Worm (Caenorhabditis elegans) whole organism, L4 larva: Measurements from ENCODE around the gene dod-6.
A peak's percentile ranks its signal among the peaks of the same experiment; 100 is the strongest.

ENCODE experiments used
- D1046.2 ChIP-seq: fragments of 200-800 bp; sonication (Bioruptor generic); IDR thresholded peaks from 2 replicates; pipeline ENCODE4 v1.3.6; 2022; ENCODE audit warnings: missing genetic modification characterization, missing compliant biosample characterization
- F10B5.3 ChIP-seq: sonication (generic microtip); optimal IDR thresholded peaks from 2 replicates; lab custom pipeline; 2016; ENCODE audit warnings: mild to moderate bottlenecking, missing genetic modification characterization, missing compliant biosample characterization
- F37D6.2 ChIP-seq: sonication (generic microtip); optimal IDR thresholded peaks from 2 replicates; lab custom pipeline; 2016; ENCODE audit warnings: mild to moderate bottlenecking, missing genetic modification characterization, missing compliant biosample characterization
- F44E2.7 ChIP-seq: fragments of 200-800 bp; sonication (Bioruptor generic); IDR thresholded peaks from 2 replicates; pipeline ENCODE4 v2.1.2; 2022; ENCODE audit warnings: missing genetic modification characterization, missing compliant biosample characterization
- R02D3.7 ChIP-seq: fragments of 150-350 bp; sonication (generic microtip); optimal IDR thresholded peaks from 3 replicates; lab custom pipeline; 2014; ENCODE audit warnings: missing biosample characterization, missing genetic modification characterization
- T20F7.1 ChIP-seq: fragments of 200-800 bp; sonication (Bioruptor generic); optimal IDR thresholded peaks from 2 replicates; lab custom pipeline; 2018; ENCODE audit warnings: mild to moderate bottlenecking, missing genetic modification characterization, missing compliant biosample characterization
- T26A8.4 ChIP-seq: fragments of 200-800 bp; sonication (Bioruptor generic); IDR thresholded peaks from 2 replicates; pipeline ENCODE4 v1.3.6; 2022; ENCODE audit warnings: missing genetic modification characterization, missing compliant biosample characterization
- Y105C5A.15 ChIP-seq: fragments of 200-800 bp; sonication (Bioruptor generic); IDR thresholded peaks from 2 replicates; pipeline ENCODE4 v1.3.6; 2022; ENCODE audit warnings: missing genetic modification characterization, missing compliant biosample characterization
- Y48G9A.11 ChIP-seq: fragments of 200-800 bp; sonication (Bioruptor generic); IDR thresholded peaks from 2 replicates; pipeline ENCODE4 v1.3.6; 2022; ENCODE audit warnings: missing genetic modification reagents, missing genetic modification characterization, missing compliant biosample characterization
- Y75B8A.6 ChIP-seq: fragments of 200-800 bp; sonication (Bioruptor generic); IDR thresholded peaks from 2 replicates; pipeline ENCODE4 v1.3.6; 2022; ENCODE audit warnings: missing genetic modification reagents, missing genetic modification characterization, missing compliant biosample characterization
- ZK546.5 ChIP-seq, 2 experiments: sonication (generic microtip); optimal IDR thresholded peaks; 2 replicates each; lab custom pipeline; 2017; ENCODE audit warnings: missing biosample characterization in 2 of 2, missing genetic modification characterization in 2 of 2
- aly-2 ChIP-seq: sonication (generic microtip); optimal IDR thresholded peaks from 2 replicates; lab custom pipeline; 2018; ENCODE audit warnings: missing biosample characterization, missing genetic modification characterization
- attf-4 ChIP-seq: sonication (generic microtip); optimal IDR thresholded peaks from 3 replicates; lab custom pipeline; 2017; ENCODE audit warnings: missing biosample characterization, missing genetic modification characterization
- ceh-20 ChIP-seq: fragments of 200-800 bp; sonication (Bioruptor generic); IDR thresholded peaks from 2 replicates; pipeline ENCODE4 v1.3.6; 2022; ENCODE audit warnings: missing genetic modification reagents, missing genetic modification characterization, missing compliant biosample characterization
- ceh-62 ChIP-seq: sonication (generic microtip); optimal IDR thresholded peaks from 2 replicates; lab custom pipeline; 2017; ENCODE audit warnings: missing biosample characterization, missing genetic modification characterization
- cey-2 ChIP-seq: sonication (generic microtip); optimal IDR thresholded peaks from 3 replicates; lab custom pipeline; 2017; ENCODE audit warnings: missing genetic modification characterization, mild to moderate bottlenecking, missing compliant biosample characterization, antibody characterized with exemption, borderline replicate concordance; ENCODE audit not compliant: insufficient read depth
- ctbp-1 ChIP-seq: fragments of 200-800 bp; sonication (Bioruptor generic); IDR thresholded peaks from 2 replicates; pipeline ENCODE4 v1.3.6; 2022; ENCODE audit warnings: missing genetic modification reagents, missing genetic modification characterization, missing compliant biosample characterization
- daf-12 ChIP-seq: fragments of 150-350 bp; optimal IDR thresholded peaks from 2 replicates; lab custom pipeline; 2014; ENCODE audit warnings: missing biosample characterization, missing genetic modification reagents, missing genetic modification characterization
- daf-16 ChIP-seq, 3 experiments: sonication (generic microtip); optimal IDR thresholded peaks; 2 replicates each; lab custom pipeline; 2016 to 2017; ENCODE audit warnings: missing genetic modification characterization in 3 of 3, missing genetic modification reagents in 3 of 3, mild to moderate bottlenecking in 2 of 3, missing compliant biosample characterization in 2 of 3, missing biosample characterization in 1 of 3, moderate library complexity in 1 of 3
- daf-19 ChIP-seq: fragments of 200-800 bp; sonication (Bioruptor generic); conservative IDR thresholded peaks from 2 replicates; pipeline ENCODE4 v1.3.6; 2022; ENCODE audit warnings: missing genetic modification characterization, missing compliant biosample characterization
- dmd-6 ChIP-seq: fragments of 200-800 bp; sonication (Bioruptor generic); IDR thresholded peaks from 2 replicates; pipeline ENCODE4 v1.3.6; 2022; ENCODE audit warnings: missing genetic modification reagents, missing genetic modification characterization, missing compliant biosample characterization
- dmd-8 ChIP-seq: fragments of 200-800 bp; sonication (Bioruptor generic); IDR thresholded peaks from 2 replicates; pipeline ENCODE4 v1.3.6; 2022; ENCODE audit warnings: missing genetic modification characterization, missing compliant biosample characterization
- dpl-1 ChIP-seq: fragments of 150-350 bp; optimal IDR thresholded peaks from 2 replicates; lab custom pipeline; 2014; ENCODE audit warnings: missing biosample characterization, missing genetic modification reagents, missing genetic modification characterization
- egl-27 ChIP-seq: sonication (generic microtip); optimal IDR thresholded peaks from 3 replicates; lab custom pipeline; 2017; ENCODE audit warnings: missing biosample characterization, missing genetic modification reagents, missing genetic modification characterization
- egl-43 ChIP-seq: fragments of 200-800 bp; sonication (Bioruptor generic); IDR thresholded peaks from 2 replicates; pipeline ENCODE4 v1.3.6; 2022; ENCODE audit warnings: missing genetic modification reagents, missing genetic modification characterization, missing compliant biosample characterization
- fos-1 ChIP-seq: fragments of 150-350 bp; optimal IDR thresholded peaks from 2 replicates; lab custom pipeline; 2014; ENCODE audit warnings: missing biosample characterization, missing genetic modification characterization
- hlh-11 ChIP-seq: fragments of 200-800 bp; sonication (Bioruptor generic); optimal IDR thresholded peaks from 2 replicates; lab custom pipeline; 2018; ENCODE audit warnings: mild to moderate bottlenecking, missing genetic modification characterization, missing compliant biosample characterization
- jun-1 ChIP-seq: fragments of 150-350 bp; optimal IDR thresholded peaks from 2 replicates; lab custom pipeline; 2014; ENCODE audit warnings: missing biosample characterization, missing genetic modification reagents, missing genetic modification characterization
- lim-7 ChIP-seq: fragments of 200-800 bp; sonication (Bioruptor generic); IDR thresholded peaks from 2 replicates; pipeline ENCODE4 v1.3.6; 2022; ENCODE audit warnings: missing genetic modification characterization, missing compliant biosample characterization
- lin-1 ChIP-seq: fragments of 200-800 bp; sonication (Bioruptor generic); IDR thresholded peaks from 2 replicates; pipeline ENCODE4 v1.3.6; 2022; ENCODE audit warnings: missing genetic modification reagents, missing genetic modification characterization, missing compliant biosample characterization
- lin-39 ChIP-seq: fragments of 150-350 bp; optimal IDR thresholded peaks from 2 replicates; lab custom pipeline; 2014; ENCODE audit warnings: missing biosample characterization, missing genetic modification reagents, missing genetic modification characterization
- lir-3 ChIP-seq: sonication (generic microtip); optimal IDR thresholded peaks from 2 replicates; lab custom pipeline; 2016; ENCODE audit warnings: mild to moderate bottlenecking, missing genetic modification characterization, missing compliant biosample characterization
- madf-5 ChIP-seq, 2 experiments: fragments of 200-800 bp; sonication (Bioruptor generic); IDR thresholded peaks; 2 replicates each; pipeline ENCODE4 v1.3.6; 2022; ENCODE audit warnings: missing compliant biosample characterization in 2 of 2, missing genetic modification characterization in 2 of 2
- nhr-11 ChIP-seq: fragments of 150-350 bp; optimal IDR thresholded peaks from 2 replicates; lab custom pipeline; 2014; ENCODE audit warnings: missing biosample characterization, missing genetic modification characterization
- nhr-111 ChIP-seq: fragments of 200-800 bp; sonication (Bioruptor generic); optimal IDR thresholded peaks from 2 replicates; lab custom pipeline; 2018; ENCODE audit warnings: mild to moderate bottlenecking, missing genetic modification characterization, missing compliant biosample characterization
- nhr-237 ChIP-seq: sonication (generic microtip); optimal IDR thresholded peaks from 2 replicates; lab custom pipeline; 2017; ENCODE audit warnings: missing biosample characterization, missing genetic modification characterization
- nhr-41 ChIP-seq: fragments of 200-800 bp; sonication (Bioruptor generic); IDR thresholded peaks from 2 replicates; pipeline ENCODE4 v1.3.6; 2022; ENCODE audit warnings: missing genetic modification reagents, missing genetic modification characterization, missing compliant biosample characterization
- nhr-6 ChIP-seq: fragments of 150-350 bp; optimal IDR thresholded peaks from 2 replicates; lab custom pipeline; 2014; ENCODE audit warnings: missing biosample characterization, missing genetic modification characterization
- nhr-76 ChIP-seq: fragments of 150-350 bp; optimal IDR thresholded peaks from 2 replicates; lab custom pipeline; 2014; ENCODE audit warnings: missing biosample characterization, missing genetic modification characterization
- pha-4 ChIP-seq, 2 experiments: fragments of 150-350 bp in 1 of 2; fragments of 200-800 bp in 1 of 2; sonication (Bioruptor generic) in 1 of 2; IDR thresholded peaks in 1 of 2; optimal IDR thresholded peaks in 1 of 2; 2 replicates each; pipeline versions ENCODE4 v1.3.6 to Lab custom; 2014 to 2022; ENCODE audit warnings: missing genetic modification characterization in 2 of 2, missing genetic modification reagents in 2 of 2, missing biosample characterization in 1 of 2, missing compliant biosample characterization in 1 of 2
- php-3 ChIP-seq: fragments of 200-800 bp; sonication (Bioruptor generic); IDR thresholded peaks from 2 replicates; pipeline ENCODE4 v1.3.6; 2022; ENCODE audit warnings: missing genetic modification reagents, missing genetic modification characterization, missing compliant biosample characterization
- pqm-1 ChIP-seq: sonication (generic microtip); optimal IDR thresholded peaks from 2 replicates; lab custom pipeline; 2017; ENCODE audit warnings: missing biosample characterization, missing genetic modification characterization
- saeg-2 ChIP-seq: fragments of 200-800 bp; sonication (Bioruptor generic); IDR thresholded peaks from 2 replicates; pipeline ENCODE4 v1.3.6; 2022; ENCODE audit warnings: missing genetic modification reagents, missing genetic modification characterization, missing compliant biosample characterization
- skn-1 ChIP-seq: fragments of 150-350 bp; optimal IDR thresholded peaks from 2 replicates; lab custom pipeline; 2014; ENCODE audit warnings: missing biosample characterization, missing genetic modification characterization
- snpc-1.2 ChIP-seq: fragments of 200-800 bp; sonication (Bioruptor generic); IDR thresholded peaks from 2 replicates; pipeline ENCODE4 v1.3.6; 2022; ENCODE audit warnings: missing genetic modification reagents, missing genetic modification characterization, missing compliant biosample characterization
- snpc-4 ChIP-seq: fragments of 150-350 bp; optimal IDR thresholded peaks from 2 replicates; lab custom pipeline; 2014; ENCODE audit warnings: missing biosample characterization, missing genetic modification characterization
- vab-7 ChIP-seq: fragments of 200-800 bp; sonication (Bioruptor generic); IDR thresholded peaks from 2 replicates; pipeline ENCODE4 v1.3.6; 2022; ENCODE audit warnings: missing genetic modification reagents, missing genetic modification characterization, missing compliant biosample characterization
- zag-1 ChIP-seq: fragments of 150-350 bp; optimal IDR thresholded peaks from 2 replicates; lab custom pipeline; 2014; ENCODE audit warnings: missing biosample characterization, missing genetic modification characterization
- zfp-3 ChIP-seq: fragments of 200-800 bp; sonication (Bioruptor generic); conservative IDR thresholded peaks from 2 replicates; pipeline ENCODE4 v1.3.6; 2022; ENCODE audit warnings: missing genetic modification reagents, missing genetic modification characterization, missing compliant biosample characterization
- zip-11 ChIP-seq: fragments of 200-800 bp; sonication (Bioruptor generic); IDR thresholded peaks from 2 replicates; pipeline ENCODE4 v1.3.6; 2022; ENCODE audit warnings: missing genetic modification characterization, missing compliant biosample characterization
- zip-2 ChIP-seq: fragments of 150-350 bp; optimal IDR thresholded peaks from 2 replicates; lab custom pipeline; 2014; ENCODE audit warnings: missing biosample characterization, missing genetic modification characterization

The dod-6 gene

DNA sequence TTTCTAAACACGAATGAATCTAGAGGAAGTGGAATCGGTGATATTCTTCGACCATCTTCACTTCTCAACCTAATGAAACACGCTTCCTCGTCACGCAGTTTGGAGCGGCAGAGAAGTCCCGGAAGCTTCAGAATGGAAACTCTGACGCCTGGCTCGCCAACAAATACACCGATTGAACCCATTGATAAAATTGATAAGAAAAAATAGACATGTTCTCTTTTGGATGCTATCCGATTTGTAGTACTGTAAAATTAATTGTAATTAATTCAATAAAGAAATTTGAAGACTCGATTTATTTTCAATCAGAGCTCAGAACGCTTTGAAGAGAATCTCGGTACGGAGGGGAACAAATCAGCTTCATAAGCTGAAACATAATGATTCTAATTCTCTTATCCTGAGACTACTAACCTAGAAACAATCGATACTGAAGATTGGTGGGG lies 17.0 kb downstream of the dod-6 start (continued):
- TF ChIP-seq nhr-6 (tag; lab: Kevin White, UChicago) (no peak), zip-2 (tag; lab: Kevin White, UChicago) (peak; percentile 45), nhr-11 (no peak), egl-43 (GFP tag; lab: Robert Waterston, UW) (peak; percentile 79), lin-39 (tag; lab: Kevin White, UChicago) (no peak), saeg-2 (GFP tag; lab: Robert Waterston, UW) (0 out of 2 replicates have a peak, but pooled peaks have one; percentile 43), D1046.2 (GFP tag; lab: Robert Waterston, UW) (peak; percentile 81; the same call in 1 of the 2 replicates), F37D6.2 (no peak), php-3 (GFP tag; lab: Robert Waterston, UW) (0 out of 2 replicates have a peak, but pooled peaks have one; percentile 63), ZK546.5 (tag; optimal IDR thresholded peaks at IDR 0.05; lab: Kevin White, UChicago) (no peak), egl-27 (tag; lab: Kevin White, UChicago) (no peak), Y75B8A.6 (GFP tag; lab: Robert Waterston, UW) (peak; percentile 93), madf-5 (GFP tag; IDR thresholded peaks at IDR 0.05; lab: Robert Waterston, UW) (no peak; a peak in 1 of 4 replicates), aly-2 (tag; lab: Kevin White, UChicago) (no peak), F44E2.7 (GFP tag; lab: Robert Waterston, UW) (no peak), nhr-111 (GFP tag; lab: Kevin White, UChicago) (no peak), vab-7 (GFP tag; lab: Robert Waterston, UW) (no peak), lin-1 (GFP tag; lab: Robert Waterston, UW) (peak; percentile 61; the same call in 1 of the 2 replicates), pha-4 (GFP tag; IDR thresholded peaks at IDR 0.05; lab: Robert Waterston, UW) (peak; percentile 83), pha-4 (tag; optimal IDR thresholded peaks at IDR 0.05; lab: Kevin White, UChicago) (no peak), ceh-20 (GFP tag; lab: Robert Waterston, UW) (peak; percentile 58; the same call in 1 of the 2 replicates), zfp-3 (GFP tag; lab: Robert Waterston, UW) (peak; percentile 99), nhr-237 (tag; lab: Kevin White, UChicago) (no peak), cey-2 (tag; lab: Kevin White, UChicago) (no peak), nhr-76 (tag; lab: Kevin White, UChicago) (no peak), skn-1 (tag; lab: Kevin White, UChicago) (no peak), Y105C5A.15 (GFP tag; lab: Robert Waterston, UW) (peak; percentile 90), hlh-11 (peak; percentile 74), pqm-1 (tag; lab: Kevin White, UChicago) (no peak), T26A8.4 (GFP tag; lab: Robert Waterston, UW) (peak; percentile 91), ctbp-1 (GFP tag; lab: Robert Waterston, UW) (0 out of 2 replicates have a peak, but pooled peaks have one; percentile 56), daf-16 (GFP tag; optimal IDR thresholded peaks at IDR 0.05; lab: Kevin White, UChicago) (peak; percentile 40 to 51), daf-16 (tag; optimal IDR thresholded peaks at IDR 0.05; lab: Kevin White, UChicago) (peak; percentile 69), daf-19 (GFP tag; lab: Robert Waterston, UW) (no peak), dmd-8 (GFP tag; lab: Robert Waterston, UW) (0 out of 2 replicates have a peak, but pooled peaks have one; percentile 37), zag-1 (no peak), ceh-62 (tag; lab: Kevin White, UChicago) (no peak), dmd-6 (GFP tag; lab: Robert Waterston, UW) (peak; percentile 59), F10B5.3 (tag; lab: Kevin White, UChicago) (peak; percentile 33), attf-4 (tag; lab: Kevin White, UChicago) (no peak), fos-1 (tag; lab: Kevin White, UChicago) (peak; percentile 32), daf-12 (no peak), lim-7 (GFP tag; lab: Robert Waterston, UW) (0 out of 2 replicates have a peak, but pooled peaks have one; percentile 32), T20F7.1 (GFP tag; lab: Kevin White, UChicago) (no peak), snpc-4 (no peak), R02D3.7 (tag; lab: Kevin White, UChicago) (no peak), snpc-1.2 (GFP tag; lab: Robert Waterston, UW) (0 out of 2 replicates have a peak, but pooled peaks have one; percentile 58), dpl-1 (no peak), jun-1 (peak; percentile 49), nhr-41 (GFP tag; lab: Robert Waterston, UW) (0 out of 2 replicates have a peak, but pooled peaks have one; percentile 19), lir-3 (tag; lab: Kevin White, UChicago) (no peak), zip-11 (GFP tag; lab: Robert Waterston, UW) (no peak), Y48G9A.11 (GFP tag; lab: Robert Waterston, UW) (peak; percentile 70)
